Worm (Caenorhabditis elegans) whole organism, L4/young adult: ENCODE measurements around the gene Y116A8C.469.

Experiments
- W03F9.2 ChIP-seq: fragments of 150-350 bp; optimal IDR thresholded peaks from 2 replicates; lab custom pipeline; 2014; ENCODE audit warnings: missing biosample characterization, missing genetic modification characterization
- dao-5 ChIP-seq: sonication (generic microtip); optimal IDR thresholded peaks from 2 replicates; lab custom pipeline; 2016; ENCODE audit warnings: missing genotype, missing genetic modification characterization, moderate library complexity, missing compliant biosample characterization
- him-1 ChIP-seq: sonication (generic microtip); optimal IDR thresholded peaks from 2 replicates; lab custom pipeline; 2016; ENCODE audit warnings: missing genotype, missing genetic modification reagents, missing genetic modification characterization, missing compliant biosample characterization

DNA sequence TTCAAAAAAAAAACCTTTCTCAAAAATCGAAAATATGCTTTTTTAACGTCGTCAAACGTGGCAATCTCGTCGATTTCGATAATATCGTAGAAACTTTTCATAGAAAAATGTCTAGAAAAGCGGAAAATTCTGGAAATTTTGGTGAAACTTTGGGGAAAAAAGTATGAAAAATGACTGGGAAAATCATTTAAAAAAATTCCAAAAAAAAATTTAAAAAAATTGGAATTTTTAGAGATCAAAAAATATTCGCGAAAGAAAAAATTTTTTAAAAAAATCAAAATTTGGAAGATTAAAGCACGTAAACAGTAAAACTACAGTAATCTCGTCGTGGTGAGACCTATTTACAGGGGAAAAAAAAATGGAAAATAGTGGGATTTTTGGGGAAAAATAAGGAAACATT, 21.3 kb upstream of the Y116A8C.469 start, which contains the start of gene Y116A8C.10:
- TF ChIP-seq W03F9.2 (tag; lab: Kevin White, UChicago) (no peak), dao-5 (tag; lab: Kevin White, UChicago) (no peak), him-1 (tag; lab: Kevin White, UChicago) (no peak)
